Worm (Caenorhabditis elegans) whole organism, L1 larva: ENCODE results near the gene flp-34.

Source experiments
- C34B4.2 ChIP-seq: sonication (generic microtip); optimal IDR thresholded peaks from 2 replicates; lab custom pipeline; 2017; ENCODE audit warnings: mild to moderate bottlenecking, missing genetic modification characterization, missing compliant biosample characterization
- alr-1 ChIP-seq: fragments of 200-800 bp; sonication (Bioruptor generic); optimal IDR thresholded peaks from 2 replicates; lab custom pipeline; 2018; ENCODE audit warnings: borderline replicate concordance, mild to moderate bottlenecking, missing genetic modification characterization, missing compliant biosample characterization
- ceh-8 ChIP-seq: fragments of 200-800 bp; sonication (Bioruptor generic); optimal IDR thresholded peaks from 2 replicates; lab custom pipeline; 2018; ENCODE audit warnings: mild to moderate bottlenecking, missing genetic modification characterization, moderate library complexity, missing compliant biosample characterization
- efl-3 ChIP-seq: fragments of 200-800 bp; sonication (Bioruptor generic); optimal IDR thresholded peaks from 2 replicates; lab custom pipeline; 2018; ENCODE audit warnings: mild to moderate bottlenecking, missing genetic modification characterization, missing compliant biosample characterization
- egl-13 ChIP-seq: sonication (generic microtip); optimal IDR thresholded peaks from 2 replicates; lab custom pipeline; 2016; ENCODE audit warnings: missing genotype, missing genetic modification reagents, missing genetic modification characterization, missing compliant biosample characterization
- elt-3 ChIP-seq, 6 experiments: fragments of 150-350 bp in 1 of 6; sonication (generic microtip); optimal IDR thresholded peaks; 2 replicates each; lab custom pipeline; 2017 to 2018; ENCODE audit warnings: missing biosample characterization in 6 of 6, missing genetic modification characterization in 6 of 6, inconsistent platforms in 1 of 6
- fkh-10 ChIP-seq: sonication (generic microtip); optimal IDR thresholded peaks from 2 replicates; lab custom pipeline; 2017; ENCODE audit warnings: missing biosample characterization, missing genetic modification reagents, missing genetic modification characterization
- irx-1 ChIP-seq: sonication (generic microtip); optimal IDR thresholded peaks from 2 replicates; lab custom pipeline; 2016; ENCODE audit warnings: missing genetic modification characterization, missing compliant biosample characterization
- jun-1 ChIP-seq: fragments of 150-350 bp; optimal IDR thresholded peaks from 2 replicates; lab custom pipeline; 2014; ENCODE audit warnings: missing biosample characterization, missing genetic modification reagents, missing genetic modification characterization
- lin-14 ChIP-seq: fragments of 200-800 bp; sonication (Bioruptor generic); optimal IDR thresholded peaks from 2 replicates; lab custom pipeline; 2018; ENCODE audit warnings: mild to moderate bottlenecking, missing genetic modification characterization, moderate library complexity, missing compliant biosample characterization
- lin-15B ChIP-seq: fragments of 150-350 bp; sonication (generic microtip); optimal IDR thresholded peaks from 3 replicates; lab custom pipeline; 2014; ENCODE audit warnings: missing biosample characterization, missing genetic modification characterization
- lin-39 ChIP-seq: fragments of 150-350 bp; optimal IDR thresholded peaks from 2 replicates; lab custom pipeline; 2014; ENCODE audit warnings: missing biosample characterization, missing genetic modification reagents, missing genetic modification characterization
- mab-9 ChIP-seq: fragments of 200-800 bp; sonication (Bioruptor generic); IDR thresholded peaks from 2 replicates; pipeline ENCODE4 v1.3.6; 2022; ENCODE audit warnings: missing genetic modification reagents, missing genetic modification characterization, missing compliant biosample characterization
- mdl-1 ChIP-seq, 2 experiments: fragments of 150-350 bp; optimal IDR thresholded peaks; 2 replicates each; lab custom pipeline; 2014 to 2017; ENCODE audit warnings: missing biosample characterization in 2 of 2, missing genetic modification characterization in 2 of 2, inconsistent platforms in 1 of 2
- mef-2 ChIP-seq: fragments of 150-350 bp; optimal IDR thresholded peaks from 2 replicates; lab custom pipeline; 2014; ENCODE audit warnings: missing biosample characterization, missing genetic modification characterization
- nhr-12 ChIP-seq: sonication (generic microtip); optimal IDR thresholded peaks from 2 replicates; lab custom pipeline; 2017; ENCODE audit warnings: missing biosample characterization, missing genetic modification characterization
- nhr-19 ChIP-seq: fragments of 200-800 bp; sonication (Bioruptor generic); conservative IDR thresholded peaks from 2 replicates; pipeline ENCODE4 v1.3.6; 2022; ENCODE audit warnings: missing genetic modification characterization, missing compliant biosample characterization
- nhr-76 ChIP-seq: sonication (generic microtip); optimal IDR thresholded peaks from 2 replicates; lab custom pipeline; 2017; ENCODE audit warnings: missing biosample characterization, missing genetic modification characterization
- nhr-77 ChIP-seq: fragments of 150-350 bp; optimal IDR thresholded peaks from 2 replicates; lab custom pipeline; 2014; ENCODE audit warnings: missing biosample characterization, missing genetic modification characterization
- pax-3 ChIP-seq: fragments of 200-800 bp; sonication (Bioruptor generic); optimal IDR thresholded peaks from 2 replicates; lab custom pipeline; 2018; ENCODE audit warnings: mild to moderate bottlenecking, missing genetic modification characterization, moderate library complexity, missing compliant biosample characterization
- sptf-1 ChIP-seq: fragments of 150-350 bp; optimal IDR thresholded peaks from 2 replicates; lab custom pipeline; 2014; ENCODE audit warnings: missing biosample characterization, missing genetic modification characterization
- swsn-7 ChIP-seq: sonication (generic microtip); optimal IDR thresholded peaks from 2 replicates; lab custom pipeline; 2016; ENCODE audit warnings: missing genetic modification characterization, missing compliant biosample characterization
- unc-86 ChIP-seq: sonication (generic microtip); optimal IDR thresholded peaks from 2 replicates; lab custom pipeline; 2016; ENCODE audit warnings: missing genetic modification characterization, missing compliant biosample characterization
- unc-98 ChIP-seq: fragments of 200-800 bp; sonication (Bioruptor generic); IDR thresholded peaks from 2 replicates; pipeline ENCODE4 v1.3.6; 2022; ENCODE audit warnings: missing genetic modification characterization, missing compliant biosample characterization
- ztf-11 ChIP-seq, 2 experiments: sonication (generic microtip); optimal IDR thresholded peaks; 2 replicates each; lab custom pipeline; 2016 to 2017; ENCODE audit warnings: missing genetic modification characterization in 2 of 2, missing biosample characterization in 1 of 2, missing compliant biosample characterization in 1 of 2

Gene flp-34

DNA sequence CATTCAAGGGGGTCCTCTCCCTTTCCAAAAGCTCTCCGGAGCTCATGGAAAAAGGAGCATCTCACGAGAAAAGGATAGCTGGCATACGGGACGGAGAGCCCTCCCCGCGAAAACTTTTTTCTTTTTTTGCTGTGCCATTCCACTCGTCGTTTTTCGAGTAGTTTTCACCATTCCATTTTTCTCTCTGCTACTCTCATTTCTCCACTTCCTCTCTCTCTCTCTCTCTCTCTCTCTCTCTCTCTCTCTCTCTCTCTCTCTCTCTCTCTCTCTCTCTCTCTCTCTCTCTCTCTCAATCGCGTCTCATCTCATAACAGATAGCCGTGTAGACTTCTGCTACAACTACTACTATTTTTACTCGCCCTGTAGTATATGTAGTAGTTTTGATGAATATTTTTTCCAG, 53.5 kb downstream of the flp-34 start (continued):
- TF ChIP-seq C34B4.2 (tag; lab: Kevin White, UChicago): no peak
- TF ChIP-seq nhr-76 (tag; lab: Kevin White, UChicago): no peak
- TF ChIP-seq lin-14 (GFP tag; lab: Kevin White, UChicago): peak; percentile 97
- TF ChIP-seq nhr-12 (tag; lab: Kevin White, UChicago): no peak
- no peak for TF ChIP-seq mab-9 (GFP tag; lab: Robert Waterston, UW)
- peak; percentile 60 for TF ChIP-seq fkh-10 (GFP tag; lab: Kevin White, UChicago)
- peak; percentile 49; the same call in 1 of the 2 replicates for TF ChIP-seq unc-98 (GFP tag; lab: Robert Waterston, UW)
- TF ChIP-seq mdl-1 (tag; optimal IDR thresholded peaks at IDR 0.05; lab: Kevin White, UChicago): no peak
- TF ChIP-seq swsn-7 (tag; lab: Kevin White, UChicago): no peak
- TF ChIP-seq nhr-19 (GFP tag; lab: Robert Waterston, UW): peak; percentile 72
- peak; percentile 21 for TF ChIP-seq irx-1 (tag; lab: Kevin White, UChicago)
- TF ChIP-seq nhr-77 (tag; lab: Kevin White, UChicago): peak; percentile 33
- no peak for TF ChIP-seq elt-3 (tag; optimal IDR thresholded peaks at IDR 0.05; lab: Kevin White, UChicago)
- peak; percentile 2 for TF ChIP-seq ceh-8 (GFP tag; lab: Kevin White, UChicago)
- no peak for TF ChIP-seq efl-3 (GFP tag; lab: Kevin White, UChicago)
- TF ChIP-seq jun-1 (tag; lab: Kevin White, UChicago): no peak
- TF ChIP-seq mef-2 (tag; lab: Kevin White, UChicago): no peak

DNA sequence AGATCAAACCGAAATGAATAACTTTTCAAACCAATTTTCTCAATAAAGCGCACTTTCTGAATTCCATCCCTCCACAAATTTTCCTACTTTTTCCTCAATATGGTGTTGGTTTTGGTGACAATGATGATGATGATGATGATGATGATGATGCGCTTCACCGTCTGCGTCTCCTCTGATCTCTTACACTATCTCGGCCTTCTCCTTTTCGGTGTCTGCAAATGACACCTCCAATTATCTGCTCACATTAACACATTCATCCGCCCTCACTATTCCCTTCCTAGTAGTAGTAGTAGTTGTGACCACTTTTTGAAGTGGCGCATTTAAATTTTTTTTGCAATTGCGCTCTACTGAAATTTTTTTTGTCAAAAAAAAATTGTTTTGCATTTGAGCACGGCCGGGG, 54.6 kb downstream of the flp-34 start:
- no peak for TF ChIP-seq sptf-1 (tag; lab: Kevin White, UChicago)
- no peak for TF ChIP-seq lin-15B (tag; lab: Kevin White, UChicago)
- TF ChIP-seq pax-3 (tag; lab: Kevin White, UChicago): no peak
- TF ChIP-seq lin-39 (tag; lab: Kevin White, UChicago): no peak
- no peak for TF ChIP-seq egl-13 (tag; lab: Kevin White, UChicago)
- no peak for TF ChIP-seq unc-86
- TF ChIP-seq alr-1 (tag; lab: Kevin White, UChicago): no peak
- no peak for TF ChIP-seq ztf-11 (tag; optimal IDR thresholded peaks at IDR 0.05; lab: Kevin White, UChicago)
- TF ChIP-seq lin-14 (GFP tag; lab: Kevin White, UChicago): peak; percentile 2
